Worm (Caenorhabditis elegans) whole organism, late embryonic: ENCODE measurements around the gene rom-2.
A peak's percentile ranks its signal among the peaks of the same experiment; 100 is the strongest.

Source experiments
- T23F11.4 ChIP-seq: fragments of 200-800 bp; sonication (Bioruptor generic); optimal IDR thresholded peaks from 2 replicates; lab custom pipeline; 2018; ENCODE audit warnings: mild to moderate bottlenecking, missing genetic modification characterization, missing compliant biosample characterization
- Y22D7AL.16 ChIP-seq: sonication (generic microtip); optimal IDR thresholded peaks from 2 replicates; lab custom pipeline; 2016; ENCODE audit warnings: missing genetic modification characterization, missing compliant biosample characterization
- ahr-1 ChIP-seq: sonication (generic microtip); optimal IDR thresholded peaks from 2 replicates; lab custom pipeline; 2016; ENCODE audit warnings: missing genetic modification characterization, missing compliant biosample characterization
- ceh-14 ChIP-seq: sonication (generic microtip); optimal IDR thresholded peaks from 2 replicates; lab custom pipeline; 2016; ENCODE audit warnings: missing genotype, missing genetic modification characterization, missing compliant biosample characterization
- ceh-19 ChIP-seq: fragments of 200-800 bp; sonication (Bioruptor generic); optimal IDR thresholded peaks from 2 replicates; lab custom pipeline; 2018; ENCODE audit warnings: mild to moderate bottlenecking, missing genetic modification characterization, missing compliant biosample characterization
- ceh-2 ChIP-seq: sonication (generic microtip); optimal IDR thresholded peaks from 2 replicates; lab custom pipeline; 2016; ENCODE audit warnings: missing genotype, missing genetic modification characterization, missing compliant biosample characterization
- ceh-24 ChIP-seq: sonication (generic microtip); optimal IDR thresholded peaks from 2 replicates; lab custom pipeline; 2016; ENCODE audit warnings: mild to moderate bottlenecking, missing genetic modification characterization, missing compliant biosample characterization
- ceh-31 ChIP-seq: sonication (generic microtip); optimal IDR thresholded peaks from 2 replicates; lab custom pipeline; 2016; ENCODE audit warnings: missing genetic modification characterization, missing compliant biosample characterization
- ceh-45 ChIP-seq: fragments of 200-800 bp; sonication (Bioruptor generic); IDR thresholded peaks from 2 replicates; pipeline ENCODE4 v1.3.6; 2022; ENCODE audit warnings: missing genetic modification reagents, missing genetic modification characterization, missing compliant biosample characterization
- ceh-48 ChIP-seq: sonication (generic microtip); optimal IDR thresholded peaks from 2 replicates; lab custom pipeline; 2016; ENCODE audit warnings: missing genetic modification characterization, inconsistent platforms, missing compliant biosample characterization
- che-1 ChIP-seq: sonication (generic microtip); optimal IDR thresholded peaks from 2 replicates; lab custom pipeline; 2016; ENCODE audit warnings: mild to moderate bottlenecking, missing genetic modification characterization, missing compliant biosample characterization
- dmd-4 ChIP-seq: sonication (generic microtip); optimal IDR thresholded peaks from 2 replicates; lab custom pipeline; 2016; ENCODE audit warnings: borderline replicate concordance, missing genetic modification characterization, missing compliant biosample characterization
- dve-1 ChIP-seq: sonication (generic microtip); optimal IDR thresholded peaks from 2 replicates; lab custom pipeline; 2017; ENCODE audit warnings: antibody characterized with exemption, mild to moderate bottlenecking, missing genetic modification characterization, missing compliant biosample characterization
- elt-2 ChIP-seq: sonication (generic microtip); optimal IDR thresholded peaks from 2 replicates; lab custom pipeline; 2016; ENCODE audit warnings: missing genetic modification reagents, missing genetic modification characterization, missing compliant biosample characterization
- elt-4 ChIP-seq: sonication (generic microtip); optimal IDR thresholded peaks from 2 replicates; lab custom pipeline; 2016; ENCODE audit warnings: missing genetic modification characterization, missing compliant biosample characterization
- fkh-6 ChIP-seq: sonication (generic microtip); optimal IDR thresholded peaks from 2 replicates; lab custom pipeline; 2016; ENCODE audit warnings: missing genetic modification characterization, missing compliant biosample characterization
- gmeb-2 ChIP-seq: sonication (generic microtip); optimal IDR thresholded peaks from 2 replicates; lab custom pipeline; 2016; ENCODE audit warnings: missing genetic modification characterization, inconsistent platforms, missing compliant biosample characterization
- hlh-15 ChIP-seq: sonication (generic microtip); optimal IDR thresholded peaks from 2 replicates; lab custom pipeline; 2016; ENCODE audit warnings: missing genetic modification characterization, missing compliant biosample characterization
- hlh-6 ChIP-seq: sonication (generic microtip); optimal IDR thresholded peaks from 2 replicates; lab custom pipeline; 2016; ENCODE audit warnings: missing genotype, missing genetic modification characterization, missing compliant biosample characterization
- lim-6 ChIP-seq: sonication (generic microtip); optimal IDR thresholded peaks from 2 replicates; lab custom pipeline; 2016; ENCODE audit warnings: missing genetic modification characterization, missing compliant biosample characterization
- madf-2 ChIP-seq: sonication (generic microtip); optimal IDR thresholded peaks from 2 replicates; lab custom pipeline; 2017; ENCODE audit warnings: missing genetic modification characterization, missing compliant biosample characterization
- mec-3 ChIP-seq: sonication (generic microtip); optimal IDR thresholded peaks from 2 replicates; lab custom pipeline; 2016; ENCODE audit warnings: borderline replicate concordance, missing genetic modification characterization, missing compliant biosample characterization
- nhr-11 ChIP-seq: fragments of 150-350 bp; optimal IDR thresholded peaks from 2 replicates; lab custom pipeline; 2014; ENCODE audit warnings: missing biosample characterization, missing genetic modification characterization
- npax-4 ChIP-seq: sonication (generic microtip); optimal IDR thresholded peaks from 2 replicates; lab custom pipeline; 2016; ENCODE audit warnings: missing genetic modification characterization, missing compliant biosample characterization
- odd-2 ChIP-seq: sonication (generic microtip); optimal IDR thresholded peaks from 2 replicates; lab custom pipeline; 2017; ENCODE audit warnings: antibody characterized with exemption, mild to moderate bottlenecking, missing genetic modification characterization, missing compliant biosample characterization
- pag-3 ChIP-seq: sonication (generic microtip); optimal IDR thresholded peaks from 2 replicates; lab custom pipeline; 2016; ENCODE audit warnings: missing compliant biosample characterization, missing genetic modification characterization, borderline replicate concordance
- pat-9 ChIP-seq: fragments of 200-800 bp; sonication (Bioruptor generic); optimal IDR thresholded peaks from 2 replicates; lab custom pipeline; 2018; ENCODE audit warnings: mild to moderate bottlenecking, missing genetic modification characterization, moderate library complexity, missing compliant biosample characterization
- rnt-1 ChIP-seq: sonication (generic microtip); optimal IDR thresholded peaks from 2 replicates; lab custom pipeline; 2016; ENCODE audit warnings: missing genetic modification characterization, missing compliant biosample characterization
- sdc-2 ChIP-seq: sonication (generic microtip); optimal IDR thresholded peaks from 2 replicates; lab custom pipeline; 2016; ENCODE audit warnings: missing genotype, missing genetic modification characterization, missing compliant biosample characterization
- sox-2 ChIP-seq: fragments of 200-800 bp; sonication (Bioruptor generic); IDR thresholded peaks from 2 replicates; pipeline ENCODE4 v1.3.6; 2022; ENCODE audit warnings: missing genetic modification reagents, missing genetic modification characterization, missing compliant biosample characterization
- syd-9 ChIP-seq: sonication (generic microtip); optimal IDR thresholded peaks from 2 replicates; lab custom pipeline; 2016; ENCODE audit warnings: mild to moderate bottlenecking, missing genetic modification characterization, moderate library complexity, missing compliant biosample characterization
- tbx-2 ChIP-seq: sonication (generic microtip); optimal IDR thresholded peaks from 2 replicates; lab custom pipeline; 2016; ENCODE audit warnings: missing genetic modification characterization, missing compliant biosample characterization
- tbx-7 ChIP-seq: sonication (generic microtip); optimal IDR thresholded peaks from 2 replicates; lab custom pipeline; 2016; ENCODE audit warnings: missing genotype, missing genetic modification characterization, missing compliant biosample characterization
- unc-3 ChIP-seq, 2 experiments: fragments of 200-800 bp in 1 of 2; sonication (Bioruptor generic) in 1 of 2; sonication (generic microtip) in 1 of 2; conservative IDR thresholded peaks in 1 of 2; optimal IDR thresholded peaks in 1 of 2; 2 replicates each; pipeline versions ENCODE4 v1.3.6 to Lab custom; 2016 to 2022; ENCODE audit warnings: missing compliant biosample characterization in 2 of 2, missing genetic modification characterization in 2 of 2, missing genetic modification reagents in 1 of 2
- unc-42 ChIP-seq: sonication (generic microtip); optimal IDR thresholded peaks from 2 replicates; lab custom pipeline; 2016; ENCODE audit warnings: missing genotype, missing genetic modification characterization, missing compliant biosample characterization
- unc-55 ChIP-seq: sonication (generic microtip); optimal IDR thresholded peaks from 2 replicates; lab custom pipeline; 2017; ENCODE audit warnings: missing biosample characterization, missing genetic modification reagents, missing genetic modification characterization
- zip-5 ChIP-seq: sonication (generic microtip); optimal IDR thresholded peaks from 2 replicates; lab custom pipeline; 2016; ENCODE audit warnings: missing genetic modification characterization, missing compliant biosample characterization
- ztf-16 ChIP-seq: sonication (generic microtip); optimal IDR thresholded peaks from 2 replicates; lab custom pipeline; 2017; ENCODE audit warnings: missing genetic modification characterization, missing compliant biosample characterization

Gene rom-2

ce11 chrIII:9629855-9630254 is 34.4 kb upstream of the rom-2 start, which contains the start of gene rpac-19 (continued):
- TF ChIP-seq dmd-4 (tag; lab: Kevin White, UChicago) (peak; percentile 21), ceh-2 (tag; lab: Kevin White, UChicago) (peak; percentile 67), ceh-24 (tag; lab: Kevin White, UChicago) (no peak), pag-3 (tag; lab: Kevin White, UChicago) (no peak), pat-9 (tag; lab: Kevin White, UChicago) (peak; percentile 48), ahr-1 (peak; percentile 44), unc-3 (GFP tag; conservative IDR thresholded peaks at IDR 0.05; lab: Robert Waterston, UW) (0 out of 2 replicates have a peak, but pooled peaks have one; percentile 46), unc-3 (tag; optimal IDR thresholded peaks at IDR 0.05; lab: Kevin White, UChicago) (no peak), ceh-14 (tag; lab: Kevin White, UChicago) (peak; percentile 73), nhr-11 (tag; lab: Kevin White, UChicago) (peak; percentile 51)

ce11 chrIII:9629054-9629453 is 33.6 kb upstream of the rom-2 start, which contains the start of gene tbg-1:
Gene tbg-1, minus strand, starts transcription at chrIII:9629154.
- TF ChIP-seq zip-5 (tag; lab: Kevin White, UChicago) (no peak), tbx-7 (no peak), syd-9 (tag; lab: Kevin White, UChicago) (no peak), fkh-6 (tag; lab: Kevin White, UChicago) (no peak), odd-2 (tag; lab: Kevin White, UChicago) (no peak), ceh-45 (no peak), npax-4 (tag; lab: Kevin White, UChicago) (no peak), rnt-1 (no peak), ceh-48 (tag; lab: Kevin White, UChicago) (no peak), T23F11.4 (GFP tag; lab: Kevin White, UChicago) (no peak), hlh-6 (no peak), elt-2 (no peak), dve-1 (tag; lab: Kevin White, UChicago) (no peak), che-1 (no peak), tbx-2 (tag; lab: Kevin White, UChicago) (no peak), hlh-15 (tag; lab: Kevin White, UChicago) (no peak), sdc-2 (tag; lab: Kevin White, UChicago) (no peak), sox-2 (no peak), unc-42 (tag; lab: Kevin White, UChicago) (no peak), Y22D7AL.16 (tag; lab: Kevin White, UChicago) (no peak)
- TF ChIP-seq, all 69 proteins: peak for 0

ce11 chrIII:9626602-9627001 is 31.1 kb upstream of the rom-2 start:
- TF ChIP-seq lim-6 (tag; lab: Kevin White, UChicago): no peak
- TF ChIP-seq unc-42 (tag; lab: Kevin White, UChicago): no peak
- no peak for TF ChIP-seq unc-55 (GFP tag; lab: Kevin White, UChicago)
- TF ChIP-seq madf-2 (tag; lab: Kevin White, UChicago): no peak
- no peak for TF ChIP-seq sox-2
- TF ChIP-seq odd-2 (tag; lab: Kevin White, UChicago): no peak
- no peak for TF ChIP-seq mec-3
- TF ChIP-seq hlh-15 (tag; lab: Kevin White, UChicago): no peak
- no peak for TF ChIP-seq ceh-19 (GFP tag; lab: Kevin White, UChicago)
- no peak for TF ChIP-seq gmeb-2 (tag; lab: Kevin White, UChicago)
- no peak for TF ChIP-seq pat-9 (tag; lab: Kevin White, UChicago)
- TF ChIP-seq ceh-24 (tag; lab: Kevin White, UChicago): no peak
- no peak for TF ChIP-seq elt-4
- TF ChIP-seq ceh-31 (tag; lab: Kevin White, UChicago): no peak
- TF ChIP-seq ztf-16 (tag; lab: Kevin White, UChicago): no peak
- TF ChIP-seq, all 69 proteins: peak for 0
